Worm (Caenorhabditis elegans) whole organism, L2 larva: Measurements from ENCODE around the gene col-14.

Experiments
- F13H6.1 ChIP-seq: sonication (generic microtip); optimal IDR thresholded peaks from 2 replicates; lab custom pipeline; 2016; ENCODE audit warnings: missing genetic modification characterization, missing compliant biosample characterization
- aly-2 ChIP-seq: fragments of 150-350 bp; optimal IDR thresholded peaks from 2 replicates; lab custom pipeline; 2014; ENCODE audit warnings: missing biosample characterization, missing genetic modification characterization
- ceh-16 ChIP-seq: fragments of 150-350 bp; optimal IDR thresholded peaks from 2 replicates; lab custom pipeline; 2014; ENCODE audit warnings: missing biosample characterization, missing genetic modification characterization
- egl-27 ChIP-seq: sonication (generic microtip); optimal IDR thresholded peaks from 3 replicates; lab custom pipeline; 2017; ENCODE audit warnings: missing biosample characterization, missing genetic modification reagents, missing genetic modification characterization
- elt-1 ChIP-seq: fragments of 150-350 bp; optimal IDR thresholded peaks from 2 replicates; lab custom pipeline; 2014; ENCODE audit warnings: missing biosample characterization, missing genetic modification characterization
- elt-3 ChIP-seq: sonication (generic microtip); optimal IDR thresholded peaks from 2 replicates; lab custom pipeline; 2017; ENCODE audit warnings: missing biosample characterization, missing genetic modification characterization
- fos-1 ChIP-seq: fragments of 150-350 bp; optimal IDR thresholded peaks from 2 replicates; lab custom pipeline; 2014; ENCODE audit warnings: missing biosample characterization, missing genetic modification characterization
- lin-13 ChIP-seq: fragments of 150-350 bp; optimal IDR thresholded peaks from 2 replicates; lab custom pipeline; 2014; ENCODE audit warnings: missing biosample characterization, missing genetic modification reagents, missing genetic modification characterization
- lsy-2 ChIP-seq, 2 experiments: fragments of 150-350 bp in 1 of 2; sonication (generic microtip) in 1 of 2; optimal IDR thresholded peaks; 2 replicates each; lab custom pipeline; 2014 to 2017; ENCODE audit warnings: missing biosample characterization in 2 of 2, missing genetic modification characterization in 2 of 2
- nhr-11 ChIP-seq: fragments of 150-350 bp; optimal IDR thresholded peaks from 2 replicates; lab custom pipeline; 2014; ENCODE audit warnings: missing biosample characterization, missing genetic modification characterization
- nhr-12 ChIP-seq: fragments of 150-350 bp; optimal IDR thresholded peaks from 2 replicates; lab custom pipeline; 2014; ENCODE audit warnings: missing biosample characterization, missing genetic modification characterization
- skn-1 ChIP-seq: sonication (generic microtip); optimal IDR thresholded peaks from 2 replicates; lab custom pipeline; 2017; ENCODE audit warnings: missing biosample characterization, missing genetic modification characterization
- zag-1 ChIP-seq: fragments of 150-350 bp; optimal IDR thresholded peaks from 2 replicates; lab custom pipeline; 2014; ENCODE audit warnings: missing biosample characterization, missing genetic modification characterization

ce11 chrIV:7778865-7779264 lies 25.7 kb downstream of the col-14 start, which contains the start of gene rpap-3:
- TF ChIP-seq elt-3 (no peak), fos-1 (tag; lab: Kevin White, UChicago) (no peak), skn-1 (no peak), F13H6.1 (tag; lab: Kevin White, UChicago) (no peak), nhr-11 (no peak), ceh-16 (tag; lab: Kevin White, UChicago) (no peak), egl-27 (tag; lab: Kevin White, UChicago) (no peak), zag-1 (tag; lab: Kevin White, UChicago) (no peak), nhr-12 (tag; lab: Kevin White, UChicago) (no peak), lin-13 (GFP tag; lab: Kevin White, UChicago) (no peak), elt-1 (tag; lab: Kevin White, UChicago) (no peak), lsy-2 (tag; optimal IDR thresholded peaks at IDR 0.05; lab: Kevin White, UChicago) (no peak), aly-2 (tag; lab: Kevin White, UChicago) (no peak)
